Worm (Caenorhabditis elegans): ENCODE data around the gene fbxb-45.
"Not testable (repeated sequence)": the region's sequence is repeated elsewhere in the genome, so short reads cannot be mapped to it uniquely, and the experiment has no call there.

DNA sequence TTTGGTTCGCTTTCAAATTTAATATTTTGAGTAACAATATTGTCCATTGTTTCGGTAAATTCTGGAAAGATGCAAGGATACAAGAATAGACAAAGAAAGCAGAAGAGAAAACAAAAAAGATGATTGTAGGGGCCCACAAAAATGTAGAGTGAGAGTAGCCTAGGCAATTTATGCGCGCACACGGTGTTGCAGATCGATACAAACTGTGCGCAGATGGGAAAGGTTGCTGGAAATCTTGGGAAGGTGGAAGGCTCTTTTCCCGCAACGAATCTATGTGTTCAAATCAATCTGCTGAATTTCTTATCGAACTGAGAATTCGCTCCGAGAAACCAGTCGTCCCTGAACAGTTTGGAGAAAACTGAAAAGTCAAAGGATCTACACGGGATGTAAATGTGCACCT lies 16.9 kb upstream of the fbxb-45 start, which contains the start of gene btb-10:
- TF ChIP-seq him-1, dao-5, W03F9.2 (tag; optimal IDR thresholded peaks at IDR 0.05): not testable (repeated sequence)
